Worm (Caenorhabditis elegans) whole organism, L1 larva: ENCODE results near the gene ptr-25.

ENCODE experiments used
- Y116A8C.19 ChIP-seq: sonication (generic microtip); optimal IDR thresholded peaks from 2 replicates; lab custom pipeline; 2016; ENCODE audit warnings: missing compliant biosample characterization, missing genetic modification characterization, borderline replicate concordance
- dsc-1 ChIP-seq: sonication (generic microtip); optimal IDR thresholded peaks from 2 replicates; lab custom pipeline; 2016; ENCODE audit warnings: mild to moderate bottlenecking, missing genetic modification characterization, missing compliant biosample characterization
- lsy-2 ChIP-seq, 2 experiments: fragments of 150-350 bp; optimal IDR thresholded peaks; 2 replicates each; lab custom pipeline; 2014; ENCODE audit warnings: missing biosample characterization in 2 of 2, missing genetic modification characterization in 2 of 2
- nhr-11 ChIP-seq: fragments of 150-350 bp; optimal IDR thresholded peaks from 2 replicates; lab custom pipeline; 2014; ENCODE audit warnings: missing biosample characterization, missing genetic modification characterization
- nhr-237 ChIP-seq: fragments of 150-350 bp; optimal IDR thresholded peaks from 2 replicates; lab custom pipeline; 2014; ENCODE audit warnings: missing biosample characterization, missing genetic modification characterization
- nhr-28 ChIP-seq: fragments of 150-350 bp; optimal IDR thresholded peaks from 2 replicates; lab custom pipeline; 2014; ENCODE audit warnings: missing biosample characterization, missing genetic modification characterization
- rnt-1 ChIP-seq: sonication (generic microtip); optimal IDR thresholded peaks from 2 replicates; lab custom pipeline; 2016; ENCODE audit warnings: mild to moderate bottlenecking, missing genetic modification characterization, moderate library complexity, missing compliant biosample characterization
- skn-1 ChIP-seq: fragments of 150-350 bp; optimal IDR thresholded peaks from 2 replicates; lab custom pipeline; 2014; ENCODE audit warnings: missing biosample characterization, missing genetic modification characterization

- TF ChIP-seq skn-1 (tag; lab: Kevin White, UChicago) (no peak), dsc-1 (tag; lab: Kevin White, UChicago) (no peak), rnt-1 (tag; lab: Kevin White, UChicago) (no peak), nhr-28 (tag; lab: Kevin White, UChicago) (no peak), lsy-2 (tag; optimal IDR thresholded peaks at IDR 0.05; lab: Kevin White, UChicago) (peak in 1 of 2 experiments; percentile 26), Y116A8C.19 (tag; lab: Kevin White, UChicago) (no peak), nhr-237 (tag; lab: Kevin White, UChicago) (no peak), nhr-11 (tag; lab: Kevin White, UChicago) (no peak)
Measured at ce11 chrIII:10533310-10533709, 45.4 kb downstream of the ptr-25 start.
